Worm (Caenorhabditis elegans): ENCODE data around the gene cyp-33C3.

DNA sequence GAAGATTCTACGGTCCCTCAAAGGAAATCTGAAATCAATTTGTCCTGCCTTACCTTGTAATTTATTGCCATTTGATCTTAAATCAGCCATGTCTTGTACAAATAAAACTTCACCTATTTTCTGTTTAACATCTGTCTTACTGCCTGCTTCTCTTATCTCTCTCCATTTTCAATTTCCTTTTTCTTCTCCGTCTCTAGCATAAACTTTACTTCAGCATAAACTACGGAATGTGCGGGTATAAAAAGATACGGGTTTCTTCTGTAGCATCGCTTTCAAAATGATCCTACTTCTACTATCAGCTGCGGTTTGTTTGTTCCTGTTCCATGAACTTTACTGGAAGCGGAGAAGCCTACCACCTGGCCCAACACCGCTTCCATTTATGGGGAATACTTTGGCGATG, 2.2 kb downstream of the cyp-33C3 start, which contains the start of gene cyp-33C5:
- TF ChIP-seq nhr-21 (tag; optimal IDR thresholded peaks at IDR 0.05) (no peak), ceh-82 (tag; optimal IDR thresholded peaks at IDR 0.05) (no peak), F13H6.1 (tag; optimal IDR thresholded peaks at IDR 0.05) (no peak), ztf-1 (GFP tag; conservative IDR thresholded peaks at IDR 0.05) (no peak), ztf-4 (tag; optimal IDR thresholded peaks at IDR 0.05) (no peak)

Measured in whole organism, L2 larva.